Fruit fly (Drosophila melanogaster) whole organism, embryonic: Measurements from ENCODE around the gene Ir67b.

Source experiments
- CG15514 ChIP-seq: fragments of 200-800 bp; sonication (Bioruptor generic); optimal IDR thresholded peaks from 3 replicates; lab custom pipeline; 2017; ENCODE audit warnings: missing biosample characterization, missing genetic modification characterization, mild to moderate bottlenecking, moderate library complexity, missing genetic modification reagents
- CG31441 ChIP-seq: fragments of 200-800 bp; sonication (Bioruptor generic); IDR thresholded peaks from 2 replicates; pipeline ENCODE4 v1.3.6; 2022; ENCODE audit warnings: missing biosample characterization, missing genetic modification characterization
- CG3281 ChIP-seq: fragments of 200-800 bp; sonication (Bioruptor generic); optimal IDR thresholded peaks from 3 replicates; lab custom pipeline; 2017; ENCODE audit warnings: missing biosample characterization, mild to moderate bottlenecking, missing genetic modification characterization
- Hr78 ChIP-seq, 2 experiments: fragments of 200-800 bp in 1 of 2; fragments of >200 bp in 1 of 2; sonication (Bioruptor generic) in 1 of 2; optimal IDR thresholded peaks; 2 replicates each; lab custom pipeline; 2017 to 2019; ENCODE audit warnings: missing biosample characterization in 2 of 2, missing genetic modification characterization in 2 of 2, mild to moderate bottlenecking in 1 of 2, moderate library complexity in 1 of 2
- kah ChIP-seq: fragments of 200-800 bp; sonication (Bioruptor generic); optimal IDR thresholded peaks from 2 replicates; lab custom pipeline; 2018; ENCODE audit warnings: missing biosample characterization, mild to moderate bottlenecking, missing genetic modification characterization
- pan ChIP-seq, 4 experiments: fragments of >200 bp in 3 of 4; fragments of 200-800 bp in 1 of 4; sonication (Bioruptor generic) in 1 of 4; optimal IDR thresholded peaks in 3 of 4; IDR thresholded peaks in 1 of 4; 2 replicates each; pipeline versions ENCODE4 v1.3.6 to Lab custom; 2017 to 2022; ENCODE audit warnings: missing biosample characterization in 2 of 4, missing genetic modification characterization in 2 of 4, mixed read lengths in 1 of 4
- stwl ChIP-seq: fragments of 200-800 bp; sonication (Bioruptor generic); optimal IDR thresholded peaks from 3 replicates; lab custom pipeline; 2018; ENCODE audit warnings: missing biosample characterization, mild to moderate bottlenecking, missing genetic modification characterization, moderate library complexity

DNA sequence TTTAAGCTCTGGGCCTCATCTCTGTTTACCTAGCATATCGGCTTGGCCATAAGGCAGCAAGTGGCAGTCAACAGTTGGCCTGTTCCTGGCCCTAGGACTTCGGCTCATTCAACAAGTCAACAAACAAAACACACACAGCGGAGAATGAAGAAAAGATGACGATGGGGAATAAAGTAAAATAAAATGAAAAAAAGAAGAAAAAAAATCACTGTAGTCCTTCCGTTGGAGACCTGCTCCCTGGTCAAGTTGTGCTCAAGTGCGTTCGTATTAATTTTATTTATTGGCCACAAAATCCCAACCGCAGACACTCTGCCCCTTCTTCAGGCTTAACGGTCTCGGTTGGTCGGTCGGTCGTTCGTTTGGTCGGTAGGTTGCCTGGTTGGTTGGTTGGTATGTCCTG lies 13.4 kb downstream of the Ir67b start:
- TF ChIP-seq Hr78 (GFP tag; optimal IDR thresholded peaks at IDR 0.05; lab: Kevin White, UChicago) = no peak
- TF ChIP-seq stwl = no peak
- TF ChIP-seq kah (GFP tag; lab: Kevin White, UChicago) = no peak
- no peak for TF ChIP-seq CG31441 (GFP tag; lab: Robert Waterston, UW)
- TF ChIP-seq pan (optimal IDR thresholded peaks at IDR 0.05; lab: Kevin White, UChicago) = no peak
- TF ChIP-seq pan (GFP tag; optimal IDR thresholded peaks at IDR 0.05 in 1 of 2, IDR thresholded peaks at IDR 0.05 in 1 of 2) = no peak
- no peak for TF ChIP-seq CG3281 (GFP tag; lab: Kevin White, UChicago)
- TF ChIP-seq CG15514 (GFP tag; lab: Kevin White, UChicago) = no peak
